Worm (Caenorhabditis elegans) whole organism, L3 larva: ENCODE results near the gene ceh-88.

Experiments
- ZK546.5 ChIP-seq: sonication (generic microtip); optimal IDR thresholded peaks from 2 replicates; lab custom pipeline; 2017; ENCODE audit warnings: missing biosample characterization, missing genetic modification characterization
- aly-2 ChIP-seq: fragments of 150-350 bp; optimal IDR thresholded peaks from 2 replicates; lab custom pipeline; 2014; ENCODE audit warnings: missing biosample characterization, missing genetic modification characterization
- ama-1 ChIP-seq: fragments of 150-350 bp; optimal IDR thresholded peaks from 2 replicates; lab custom pipeline; 2018
- ceh-28 ChIP-seq: fragments of 150-350 bp; optimal IDR thresholded peaks from 2 replicates; lab custom pipeline; 2014; ENCODE audit warnings: missing biosample characterization, missing genetic modification reagents, missing genetic modification characterization
- ceh-82 ChIP-seq: fragments of 150-350 bp; optimal IDR thresholded peaks from 2 replicates; lab custom pipeline; 2014; ENCODE audit warnings: missing biosample characterization, missing genetic modification characterization
- daf-12 ChIP-seq: fragments of 150-350 bp; optimal IDR thresholded peaks from 2 replicates; lab custom pipeline; 2014; ENCODE audit warnings: missing biosample characterization, missing genetic modification reagents, missing genetic modification characterization
- egl-27 ChIP-seq: sonication (generic microtip); optimal IDR thresholded peaks from 4 replicates; lab custom pipeline; 2017; ENCODE audit warnings: missing biosample characterization, missing genetic modification reagents, missing genetic modification characterization
- elt-1 ChIP-seq: fragments of 150-350 bp; optimal IDR thresholded peaks from 2 replicates; lab custom pipeline; 2014; ENCODE audit warnings: missing biosample characterization, missing genetic modification characterization
- fkh-10 ChIP-seq: sonication (generic microtip); optimal IDR thresholded peaks from 2 replicates; lab custom pipeline; 2017; ENCODE audit warnings: missing biosample characterization, missing genetic modification reagents, missing genetic modification characterization
- fkh-2 ChIP-seq: fragments of 150-350 bp; optimal IDR thresholded peaks from 2 replicates; lab custom pipeline; 2014; ENCODE audit warnings: missing biosample characterization, missing genetic modification reagents, missing genetic modification characterization
- fos-1 ChIP-seq: fragments of 150-350 bp; optimal IDR thresholded peaks from 2 replicates; lab custom pipeline; 2014; ENCODE audit warnings: missing biosample characterization, missing genetic modification characterization
- hmg-11 ChIP-seq: sonication (generic microtip); optimal IDR thresholded peaks from 2 replicates; lab custom pipeline; 2016; ENCODE audit warnings: missing genetic modification characterization, missing compliant biosample characterization
- jun-1 ChIP-seq: fragments of 150-350 bp; optimal IDR thresholded peaks from 2 replicates; lab custom pipeline; 2014; ENCODE audit warnings: missing biosample characterization, missing genetic modification reagents, missing genetic modification characterization
- lin-15B ChIP-seq: fragments of 150-350 bp; optimal IDR thresholded peaks from 2 replicates; lab custom pipeline; 2014; ENCODE audit warnings: missing biosample characterization, missing genetic modification characterization
- lin-39 ChIP-seq: fragments of 150-350 bp; optimal IDR thresholded peaks from 2 replicates; lab custom pipeline; 2018; ENCODE audit warnings: missing biosample characterization, missing genetic modification reagents, missing genetic modification characterization
- mdl-1 ChIP-seq: fragments of 150-350 bp; optimal IDR thresholded peaks from 2 replicates; lab custom pipeline; 2014; ENCODE audit warnings: missing biosample characterization, missing genetic modification characterization
- mml-1 ChIP-seq: fragments of 150-350 bp; sonication (generic microtip); optimal IDR thresholded peaks from 3 replicates; lab custom pipeline; 2014; ENCODE audit warnings: missing biosample characterization, missing genetic modification characterization
- nfya-1 ChIP-seq: sonication (generic microtip); optimal IDR thresholded peaks from 2 replicates; lab custom pipeline; 2017; ENCODE audit warnings: missing genetic modification characterization, mild to moderate bottlenecking, missing compliant biosample characterization, antibody characterized with exemption, moderate library complexity; ENCODE audit not compliant: insufficient read depth
- nhr-11 ChIP-seq: fragments of 150-350 bp; optimal IDR thresholded peaks from 2 replicates; lab custom pipeline; 2014; ENCODE audit warnings: missing biosample characterization, missing genetic modification characterization
- nhr-12 ChIP-seq: fragments of 150-350 bp; optimal IDR thresholded peaks from 2 replicates; lab custom pipeline; 2014; ENCODE audit warnings: missing biosample characterization, missing genetic modification characterization
- nhr-23 ChIP-seq: fragments of 150-350 bp; optimal IDR thresholded peaks from 2 replicates; lab custom pipeline; 2014; ENCODE audit warnings: missing biosample characterization, missing genetic modification reagents, missing genetic modification characterization
- nhr-237 ChIP-seq: fragments of 150-350 bp; optimal IDR thresholded peaks from 2 replicates; lab custom pipeline; 2014; ENCODE audit warnings: missing biosample characterization, missing genetic modification characterization
- nhr-25 ChIP-seq: sonication (generic microtip); optimal IDR thresholded peaks from 2 replicates; lab custom pipeline; 2017; ENCODE audit warnings: missing biosample characterization, missing genetic modification characterization
- nhr-43 ChIP-seq: sonication (generic microtip); optimal IDR thresholded peaks from 2 replicates; lab custom pipeline; 2016; ENCODE audit warnings: mild to moderate bottlenecking, missing genetic modification characterization, missing compliant biosample characterization; ENCODE audit not compliant: poor library complexity, severe bottlenecking
- nhr-67 ChIP-seq: fragments of 150-350 bp; optimal IDR thresholded peaks from 2 replicates; lab custom pipeline; 2014; ENCODE audit warnings: missing biosample characterization, missing genetic modification characterization
- nhr-76 ChIP-seq: fragments of 150-350 bp; sonication (generic microtip); optimal IDR thresholded peaks from 5 replicates; lab custom pipeline; 2014; ENCODE audit warnings: missing biosample characterization, missing genetic modification characterization
- nhr-77 ChIP-seq: fragments of 150-350 bp; optimal IDR thresholded peaks from 2 replicates; lab custom pipeline; 2014; ENCODE audit warnings: missing biosample characterization, missing genetic modification characterization
- pha-4 ChIP-seq: fragments of 150-350 bp; optimal IDR thresholded peaks from 2 replicates; lab custom pipeline; 2014; ENCODE audit warnings: missing biosample characterization, missing genetic modification reagents, missing genetic modification characterization
- pqm-1 ChIP-seq: fragments of 150-350 bp; optimal IDR thresholded peaks from 2 replicates; lab custom pipeline; 2017; ENCODE audit warnings: missing biosample characterization, missing genetic modification characterization, inconsistent platforms
- sea-2 ChIP-seq: fragments of 150-350 bp; sonication (generic microtip); optimal IDR thresholded peaks from 4 replicates; lab custom pipeline; 2014; ENCODE audit warnings: missing biosample characterization, missing genetic modification reagents, missing genetic modification characterization
- skn-1 ChIP-seq: fragments of 150-350 bp; optimal IDR thresholded peaks from 2 replicates; lab custom pipeline; 2014; ENCODE audit warnings: missing biosample characterization, missing genetic modification characterization
- snpc-4 ChIP-seq: fragments of 150-350 bp; optimal IDR thresholded peaks from 2 replicates; lab custom pipeline; 2014; ENCODE audit warnings: missing biosample characterization, missing genetic modification characterization
- tbx-2 ChIP-seq: sonication (generic microtip); optimal IDR thresholded peaks from 2 replicates; lab custom pipeline; 2016; ENCODE audit warnings: mild to moderate bottlenecking, missing genetic modification characterization, missing compliant biosample characterization
- unc-62 ChIP-seq: fragments of 150-350 bp; sonication (generic microtip); optimal IDR thresholded peaks from 4 replicates; lab custom pipeline; 2014; ENCODE audit warnings: missing biosample characterization, missing genetic modification reagents, missing genetic modification characterization
- zag-1 ChIP-seq: fragments of 150-350 bp; optimal IDR thresholded peaks from 2 replicates; lab custom pipeline; 2014; ENCODE audit warnings: missing biosample characterization, missing genetic modification characterization
- ztf-4 ChIP-seq: fragments of 150-350 bp; optimal IDR thresholded peaks from 2 replicates; lab custom pipeline; 2014; ENCODE audit warnings: missing biosample characterization, missing genetic modification characterization

The ceh-88 gene

DNA sequence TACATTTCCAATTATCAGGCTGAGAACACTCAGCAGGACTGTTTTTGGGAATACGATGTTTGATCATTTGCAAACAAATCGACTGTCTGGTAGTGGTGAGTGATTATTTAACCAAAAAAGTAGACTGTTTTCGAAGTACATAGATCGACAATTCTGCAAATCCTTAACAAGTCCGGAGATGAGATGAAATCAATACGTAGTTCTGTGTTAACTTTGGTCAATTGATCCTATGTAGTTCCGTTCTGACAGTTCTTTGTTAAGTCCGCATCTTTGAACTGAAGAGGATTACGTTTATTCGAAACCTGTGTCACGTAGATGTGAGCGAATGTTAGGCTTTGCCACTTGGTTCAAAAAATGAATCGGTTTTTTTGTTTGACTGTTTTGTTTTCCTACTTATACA, 22.6 kb downstream of the ceh-88 start, which contains the start of gene clec-199:
TSS of gene clec-199 (plus strand) at position 301 of the 400 bp plus-strand sequence.
- TF ChIP-seq snpc-4 (tag; lab: Kevin White, UChicago) (no peak), nfya-1 (tag; lab: Kevin White, UChicago) (no peak), ama-1 (lab: Kevin White, UChicago) (no peak), nhr-43 (tag; lab: Kevin White, UChicago) (no peak), lin-39 (tag; lab: Kevin White, UChicago) (no peak), jun-1 (tag; lab: Kevin White, UChicago) (no peak), fkh-2 (tag; lab: Kevin White, UChicago) (no peak), nhr-12 (tag; lab: Kevin White, UChicago) (no peak), daf-12 (tag; lab: Kevin White, UChicago) (no peak), nhr-23 (no peak), hmg-11 (tag; lab: Kevin White, UChicago) (no peak), egl-27 (tag; lab: Kevin White, UChicago) (no peak)

DNA sequence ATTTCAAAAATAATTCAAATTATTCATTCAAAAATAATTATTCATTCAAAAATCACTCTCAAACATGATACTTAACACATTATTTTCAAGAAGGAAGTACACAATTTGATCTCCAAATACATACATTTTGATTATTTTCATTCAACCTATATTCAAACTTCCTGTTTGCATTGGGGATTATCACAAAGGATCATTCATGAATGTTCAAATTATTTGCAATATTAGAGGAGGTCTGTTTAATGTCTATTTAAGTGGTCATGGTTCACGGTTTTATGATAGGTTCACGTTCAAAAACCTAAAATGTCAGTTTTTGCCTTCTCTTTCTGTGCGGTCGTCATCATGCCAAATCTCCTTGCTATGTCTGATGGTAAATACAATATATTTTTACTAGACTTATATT, 32.2 kb downstream of the ceh-88 start, which contains the start of gene clec-202:
TSS of gene clec-202 (plus strand) at position 301 of the 400 bp plus-strand sequence.
- TF ChIP-seq ceh-82 (tag; lab: Kevin White, UChicago): no peak
- TF ChIP-seq mml-1 (tag; lab: Kevin White, UChicago): no peak
- TF ChIP-seq mdl-1: no peak
- no peak for TF ChIP-seq tbx-2
- TF ChIP-seq nhr-23: no peak
- no peak for TF ChIP-seq ztf-4
- TF ChIP-seq pqm-1 (tag; lab: Kevin White, UChicago): no peak
- TF ChIP-seq ceh-28 (tag; lab: Kevin White, UChicago): no peak
- no peak for TF ChIP-seq nhr-11 (tag; lab: Kevin White, UChicago)
- no peak for TF ChIP-seq zag-1 (tag; lab: Kevin White, UChicago)
- no peak for TF ChIP-seq fkh-10 (GFP tag; lab: Kevin White, UChicago)
- no peak for TF ChIP-seq sea-2
- no peak for TF ChIP-seq pha-4 (tag; lab: Kevin White, UChicago)
- TF ChIP-seq nhr-77: no peak
- no peak for TF ChIP-seq nhr-12 (tag; lab: Kevin White, UChicago)
- no peak for TF ChIP-seq nhr-237 (tag; lab: Kevin White, UChicago)
- no peak for TF ChIP-seq nhr-25 (tag; lab: Kevin White, UChicago)
- TF ChIP-seq unc-62: no peak
- no peak for TF ChIP-seq lin-15B
- TF ChIP-seq ZK546.5 (tag; lab: Kevin White, UChicago): no peak
- TF ChIP-seq, all 47 proteins: peak for 0

DNA sequence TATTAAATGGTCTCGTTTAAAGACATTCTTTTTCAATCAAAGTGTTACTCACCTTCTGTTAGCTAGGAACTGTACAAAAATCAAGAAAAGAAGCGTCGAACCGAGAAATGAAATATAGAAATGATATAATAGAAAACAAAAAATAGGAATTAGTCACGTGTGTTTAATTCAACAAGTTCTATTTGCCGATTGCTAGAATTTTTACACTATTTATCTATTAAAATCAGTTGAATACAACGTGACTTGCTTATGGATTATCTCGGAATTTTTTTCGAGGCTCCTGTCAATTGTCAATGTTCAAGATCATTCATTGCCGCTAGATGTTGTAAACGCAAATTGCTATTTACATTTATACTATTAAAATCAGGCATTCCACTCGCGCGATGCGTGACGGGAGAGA, 38.3 kb downstream of the ceh-88 start, which contains the start of gene zipt-17:
TSS of gene zipt-17 (minus strand) at position 101 of the 400 bp plus-strand sequence.
- TF ChIP-seq pha-4 (tag; lab: Kevin White, UChicago): no peak
- no peak for TF ChIP-seq nfya-1 (tag; lab: Kevin White, UChicago)
- no peak for TF ChIP-seq elt-1 (tag; lab: Kevin White, UChicago)
- TF ChIP-seq skn-1: no peak
- no peak for TF ChIP-seq ztf-4
- TF ChIP-seq daf-12 (tag; lab: Kevin White, UChicago): no peak
- no peak for TF ChIP-seq fos-1 (tag; lab: Kevin White, UChicago)
- TF ChIP-seq nhr-76 (tag; lab: Kevin White, UChicago): no peak
- no peak for TF ChIP-seq ceh-82 (tag; lab: Kevin White, UChicago)
- no peak for TF ChIP-seq sea-2
- TF ChIP-seq hmg-11 (tag; lab: Kevin White, UChicago): no peak
- TF ChIP-seq nhr-11 (tag; lab: Kevin White, UChicago): no peak
- TF ChIP-seq mml-1 (tag; lab: Kevin White, UChicago): no peak
- TF ChIP-seq aly-2 (tag; lab: Kevin White, UChicago): no peak
- no peak for TF ChIP-seq fkh-10 (GFP tag; lab: Kevin White, UChicago)
- no peak for TF ChIP-seq lin-15B
- TF ChIP-seq nhr-67 (tag; lab: Kevin White, UChicago): no peak
- TF ChIP-seq nhr-237 (tag; lab: Kevin White, UChicago): no peak
- TF ChIP-seq nhr-23: no peak

DNA sequence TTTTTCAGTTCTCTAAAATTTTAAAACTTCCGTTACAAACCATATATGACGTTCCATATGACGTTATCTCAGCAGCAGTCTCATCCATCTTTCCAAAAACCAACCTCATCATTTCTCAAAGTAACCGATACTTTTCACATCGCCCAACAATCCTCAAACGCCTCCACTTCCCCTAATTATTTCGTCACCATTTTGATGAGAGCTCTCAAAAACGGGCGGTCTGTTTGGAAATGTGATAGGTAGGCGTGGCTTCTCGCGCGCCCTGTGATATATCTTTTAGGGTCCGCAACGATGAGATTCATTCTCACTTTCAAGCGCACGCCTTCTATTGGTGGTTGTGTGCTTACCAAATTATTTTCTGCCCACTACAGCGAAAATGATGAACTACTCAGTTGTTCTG, 39.3 kb downstream of the ceh-88 start, which contains the start of gene trh-1:
TSS of gene trh-1 (plus strand) at position 301 of the 400 bp plus-strand sequence.
- no peak for TF ChIP-seq snpc-4 (tag; lab: Kevin White, UChicago)
- TF ChIP-seq nhr-67 (tag; lab: Kevin White, UChicago): no peak
- no peak for TF ChIP-seq nhr-76 (tag; lab: Kevin White, UChicago)
- no peak for TF ChIP-seq nhr-43 (tag; lab: Kevin White, UChicago)
- TF ChIP-seq nhr-11 (tag; lab: Kevin White, UChicago): no peak
- TF ChIP-seq hmg-11 (tag; lab: Kevin White, UChicago): no peak
- TF ChIP-seq zag-1 (tag; lab: Kevin White, UChicago): no peak
- TF ChIP-seq tbx-2: no peak
